Fruit fly (Drosophila melanogaster): ENCODE data around the gene tal-2A.

DNA sequence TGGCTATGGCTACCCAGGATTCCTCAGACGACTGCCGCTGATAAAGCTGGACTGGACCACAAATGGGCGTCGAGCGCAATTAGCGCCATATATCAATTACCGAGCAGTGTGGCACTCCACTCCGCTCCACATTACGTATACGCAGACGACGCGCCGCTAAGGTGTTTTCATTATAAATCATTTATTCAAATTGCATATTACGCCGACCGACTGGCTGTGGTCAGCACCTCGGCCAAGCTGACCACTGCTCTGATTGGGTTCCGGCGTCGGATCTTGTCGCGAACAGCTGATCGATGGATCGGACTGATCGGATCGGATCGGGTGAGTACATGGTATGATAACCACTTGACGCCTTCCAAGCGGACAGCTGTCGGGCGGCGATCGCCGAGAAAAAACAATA lies 20.0 kb downstream of the tal-2A start:
- TF ChIP-seq CG8478 (optimal IDR thresholded peaks at IDR 0.05) (no peak), CTCF (optimal IDR thresholded peaks at IDR 0.05) (no peak)

Measured in S2 (cell line).